Fruit fly (Drosophila melanogaster) whole organism, adult: ENCODE measurements around the gene CG14507.

Source experiments
- CG11617 ChIP-seq: fragments of 200-800 bp; sonication (Bioruptor generic); optimal IDR thresholded peaks from 2 replicates; lab custom pipeline; 2017; ENCODE audit warnings: mild to moderate bottlenecking, missing biosample characterization, missing genetic modification reagents, missing genetic modification characterization
- CG12768 ChIP-seq: fragments of 200-800 bp; sonication (Bioruptor generic); optimal IDR thresholded peaks from 2 replicates; lab custom pipeline; 2017; ENCODE audit warnings: missing biosample characterization, missing genetic modification characterization, mild to moderate bottlenecking, moderate library complexity, missing genetic modification reagents
- CG14711 ChIP-seq: fragments of 200-800 bp; sonication (Bioruptor generic); optimal IDR thresholded peaks from 2 replicates; lab custom pipeline; 2018; ENCODE audit warnings: missing biosample characterization, mild to moderate bottlenecking, missing genetic modification characterization, moderate library complexity
- CG1620 ChIP-seq: fragments of 200-800 bp; sonication (Bioruptor generic); optimal IDR thresholded peaks from 2 replicates; lab custom pipeline; 2016; ENCODE audit warnings: missing biosample characterization, missing genetic modification characterization
- CG33017 ChIP-seq: fragments of 200-800 bp; sonication (Bioruptor generic); optimal IDR thresholded peaks from 2 replicates; lab custom pipeline; 2018; ENCODE audit warnings: missing biosample characterization, mild to moderate bottlenecking, missing genetic modification characterization, moderate library complexity
- CG5204 ChIP-seq: fragments of 200-800 bp; sonication (Bioruptor generic); optimal IDR thresholded peaks from 2 replicates; lab custom pipeline; 2016; ENCODE audit warnings: missing biosample characterization, missing genetic modification characterization
- CG7045 ChIP-seq: fragments of 200-800 bp; sonication (Bioruptor generic); optimal IDR thresholded peaks from 2 replicates; lab custom pipeline; 2017; ENCODE audit warnings: missing biosample characterization, mild to moderate bottlenecking, missing genetic modification characterization
- CG7101 ChIP-seq: fragments of 200-800 bp; sonication (Bioruptor generic); optimal IDR thresholded peaks from 2 replicates; lab custom pipeline; 2018; ENCODE audit warnings: missing biosample characterization, mild to moderate bottlenecking, missing genetic modification characterization, moderate library complexity
- Clk ChIP-seq: fragments of 200-800 bp; sonication (Bioruptor generic); optimal IDR thresholded peaks from 2 replicates; lab custom pipeline; 2017; ENCODE audit warnings: missing biosample characterization, missing genetic modification characterization
- Hr96 ChIP-seq: fragments of 200-800 bp; sonication (Bioruptor generic); optimal IDR thresholded peaks from 2 replicates; lab custom pipeline; 2016; ENCODE audit warnings: missing biosample characterization, missing genetic modification characterization
- bab1 ChIP-seq: fragments of 200-800 bp; sonication (Bioruptor generic); optimal IDR thresholded peaks from 3 replicates; lab custom pipeline; 2019; ENCODE audit warnings: missing biosample characterization, mild to moderate bottlenecking, missing genetic modification characterization, moderate library complexity
- cic ChIP-seq: fragments of 200-800 bp; sonication (Bioruptor generic); optimal IDR thresholded peaks from 2 replicates; lab custom pipeline; 2017; ENCODE audit warnings: missing biosample characterization, mild to moderate bottlenecking, missing genetic modification characterization, moderate library complexity
- cnc ChIP-seq, 2 experiments: fragments of >200 bp; optimal IDR thresholded peaks; 2 replicates each; lab custom pipeline; 2017
- tj ChIP-seq: fragments of 200-800 bp; sonication (Bioruptor generic); optimal IDR thresholded peaks from 3 replicates; lab custom pipeline; 2017; ENCODE audit warnings: missing biosample characterization, mild to moderate bottlenecking, missing genetic modification characterization, moderate library complexity

DNA sequence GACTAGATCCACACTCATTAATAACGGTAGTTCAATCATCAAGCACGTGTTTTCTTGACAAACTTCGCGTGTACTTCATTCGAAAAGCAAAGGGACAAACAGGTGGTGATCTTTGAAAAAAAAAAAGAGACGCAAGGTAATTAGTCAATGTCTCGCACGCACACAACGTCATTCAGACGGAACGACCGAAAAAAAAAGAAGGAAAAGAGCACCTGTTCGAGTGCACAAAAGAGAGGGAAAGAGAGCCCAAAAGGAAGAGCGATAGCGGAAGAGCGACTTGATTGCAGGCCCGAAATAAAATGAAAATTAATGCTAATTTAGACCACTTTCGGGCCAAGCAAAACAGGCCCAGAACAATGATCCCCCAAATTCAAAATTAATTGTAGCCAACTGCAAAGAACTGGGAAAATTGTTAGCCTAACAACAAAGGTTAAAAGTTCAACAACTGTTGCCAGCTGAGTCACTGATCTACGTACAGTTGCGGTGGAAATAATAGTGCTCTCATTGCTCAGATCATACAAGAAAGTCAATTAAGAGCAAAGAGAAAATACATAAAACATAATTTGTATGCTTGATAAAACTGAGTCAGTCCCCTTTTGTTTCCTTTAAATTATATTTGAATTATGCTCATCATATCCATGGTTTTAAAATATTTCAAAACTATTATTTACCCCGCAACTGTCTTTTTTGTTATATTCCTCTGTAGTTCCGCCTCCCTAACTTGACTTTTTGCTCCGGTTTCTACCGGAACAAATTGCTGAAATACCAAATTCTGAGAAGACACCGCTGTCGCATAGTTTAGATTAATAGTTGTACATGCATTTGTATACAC lies 11.7 kb downstream of the CG14507 start:
- TF ChIP-seq CG11617 (GFP tag; lab: Kevin White, UChicago) (no peak), tj (GFP tag; lab: Kevin White, UChicago) (no peak), Hr96 (GFP tag; lab: Kevin White, UChicago) (no peak), Clk (no peak), cic (GFP tag; lab: Kevin White, UChicago) (no peak), CG7045 (GFP tag; lab: Kevin White, UChicago) (no peak), CG33017 (tag; lab: Kevin White, UChicago) (peak; percentile 27), CG7101 (no peak), cnc (optimal IDR thresholded peaks at IDR 0.05; lab: Kevin White, UChicago) (no peak), CG1620 (GFP tag; lab: Kevin White, UChicago) (no peak), bab1 (GFP tag; lab: Kevin White, UChicago) (no peak), CG12768 (GFP tag; lab: Kevin White, UChicago) (no peak), CG5204 (no peak), CG14711 (tag; lab: Kevin White, UChicago) (no peak)
